Worm (Caenorhabditis elegans): ENCODE measurements around the gene K02A6.3.

DNA sequence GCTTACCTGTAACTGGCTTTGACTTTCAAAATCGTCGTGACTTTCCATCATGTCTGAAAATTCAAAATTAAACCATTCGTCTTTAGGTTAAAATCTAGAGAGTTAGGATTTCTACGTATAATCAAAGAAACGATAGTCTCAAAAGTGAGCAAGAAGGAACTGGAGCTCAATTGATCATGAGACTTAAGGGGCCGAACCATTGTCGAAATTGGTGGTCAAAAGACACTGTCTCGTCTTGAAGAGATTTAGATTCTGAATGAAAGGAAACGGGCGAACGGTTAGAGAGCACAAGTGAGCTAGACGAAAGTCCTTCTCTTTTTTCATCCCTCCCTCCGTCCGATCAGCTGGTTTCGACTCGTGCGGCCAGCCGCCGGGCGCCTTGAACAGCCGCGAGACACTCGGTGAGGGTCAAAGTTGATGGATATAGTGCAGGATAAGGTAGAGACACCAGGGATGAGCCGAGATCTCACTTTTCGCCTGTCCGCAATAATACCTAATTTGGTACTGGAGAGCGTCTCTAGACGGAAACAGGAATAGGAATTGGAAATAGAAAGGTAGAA lies 29.5 kb upstream of the K02A6.3 start, which contains the start of gene M60.7:
- TF ChIP-seq ceh-9 (tag; optimal IDR thresholded peaks at IDR 0.05) (no peak), fkh-10 (GFP tag; optimal IDR thresholded peaks at IDR 0.05) (no peak), nhr-237 (tag; optimal IDR thresholded peaks at IDR 0.05) (no peak)
